Worm (Caenorhabditis elegans) whole organism, L3 larva: ENCODE results near the gene zag-1.
A peak's percentile ranks its signal among the peaks of the same experiment; 100 is the strongest.

Source experiments
- R02D3.7 ChIP-seq: fragments of 150-350 bp; optimal IDR thresholded peaks from 2 replicates; lab custom pipeline; 2014; ENCODE audit warnings: missing biosample characterization, missing genetic modification characterization
- aly-2 ChIP-seq: fragments of 150-350 bp; optimal IDR thresholded peaks from 2 replicates; lab custom pipeline; 2014; ENCODE audit warnings: missing biosample characterization, missing genetic modification characterization
- ama-1 ChIP-seq: fragments of 150-350 bp; optimal IDR thresholded peaks from 2 replicates; lab custom pipeline; 2018
- ceh-28 ChIP-seq: fragments of 150-350 bp; optimal IDR thresholded peaks from 2 replicates; lab custom pipeline; 2014; ENCODE audit warnings: missing biosample characterization, missing genetic modification reagents, missing genetic modification characterization
- egl-5 ChIP-seq: fragments of 150-350 bp; optimal IDR thresholded peaks from 2 replicates; lab custom pipeline; 2017; ENCODE audit warnings: missing biosample characterization, missing genetic modification reagents, missing genetic modification characterization, inconsistent platforms
- elt-2 ChIP-seq: sonication (generic microtip); optimal IDR thresholded peaks from 2 replicates; lab custom pipeline; 2016; ENCODE audit warnings: missing genetic modification reagents, mild to moderate bottlenecking, missing genetic modification characterization, missing compliant biosample characterization
- fkh-10 ChIP-seq: sonication (generic microtip); optimal IDR thresholded peaks from 2 replicates; lab custom pipeline; 2017; ENCODE audit warnings: missing biosample characterization, missing genetic modification reagents, missing genetic modification characterization
- fos-1 ChIP-seq: fragments of 150-350 bp; optimal IDR thresholded peaks from 2 replicates; lab custom pipeline; 2014; ENCODE audit warnings: missing biosample characterization, missing genetic modification characterization
- lin-15B ChIP-seq: fragments of 150-350 bp; optimal IDR thresholded peaks from 2 replicates; lab custom pipeline; 2014; ENCODE audit warnings: missing biosample characterization, missing genetic modification characterization
- skn-1 ChIP-seq: fragments of 150-350 bp; optimal IDR thresholded peaks from 2 replicates; lab custom pipeline; 2014; ENCODE audit warnings: missing biosample characterization, missing genetic modification characterization
- unc-39 ChIP-seq: sonication (generic microtip); optimal IDR thresholded peaks from 4 replicates; lab custom pipeline; 2017; ENCODE audit warnings: missing biosample characterization, missing genetic modification characterization

ce11 chrIV:3820133-3820532 lies 35.5 kb upstream of the zag-1 start:
- TF ChIP-seq fos-1 (tag; lab: Kevin White, UChicago) (no peak), R02D3.7 (tag; lab: Kevin White, UChicago) (no peak), skn-1 (tag; lab: Kevin White, UChicago) (no peak), elt-2 (no peak), fkh-10 (peak; percentile 95), lin-15B (tag; lab: Kevin White, UChicago) (no peak), unc-39 (tag; lab: Kevin White, UChicago) (no peak), aly-2 (tag; lab: Kevin White, UChicago) (no peak), ama-1 (lab: Kevin White, UChicago) (no peak), egl-5 (tag; lab: Kevin White, UChicago) (no peak), ceh-28 (tag; lab: Kevin White, UChicago) (no peak)
